Worm (Caenorhabditis elegans): ENCODE results near the gene ZK131.11.

ce11 chrII:13842340-13842739, 50.3 kb downstream of the ZK131.11 start:
- TF ChIP-seq fkh-10 (GFP tag; optimal IDR thresholded peaks at IDR 0.05) (no peak), tbx-7 (tag; optimal IDR thresholded peaks at IDR 0.05) (no peak), che-1 (tag; optimal IDR thresholded peaks at IDR 0.05) (no peak), ets-4 (tag; optimal IDR thresholded peaks at IDR 0.05) (no peak), nhr-11 (tag; optimal IDR thresholded peaks at IDR 0.05) (no peak), ceh-14 (tag; optimal IDR thresholded peaks at IDR 0.05) (no peak), ama-1 (optimal IDR thresholded peaks at IDR 0.05) (no peak), unc-55 (GFP tag; optimal IDR thresholded peaks at IDR 0.05) (no peak), K09A11.1 (tag; optimal IDR thresholded peaks at IDR 0.05; ENCODE audit: insufficient read depth) (no peak), unc-86 (tag; optimal IDR thresholded peaks at IDR 0.05) (no peak), hlh-30 (tag; optimal IDR thresholded peaks at IDR 0.05; ENCODE audit: insufficient read depth) (no peak), nfya-1 (tag; optimal IDR thresholded peaks at IDR 0.05) (no peak), ceh-45 (GFP tag; IDR thresholded peaks at IDR 0.05) (no peak), K02D7.2 (tag; optimal IDR thresholded peaks at IDR 0.05) (no peak)

All from whole organism, late embryonic.